Fruit fly (Drosophila melanogaster): ENCODE results near the gene Pop1.

Pop1 gene

dm6 chrX:5638588-5638987 is 16.1 kb downstream of the Pop1 start (continued):
- TF ChIP-seq ash1 (GFP tag; optimal IDR thresholded peaks at IDR 0.05) = no peak
- no peak for TF ChIP-seq lbe (GFP tag; optimal IDR thresholded peaks at IDR 0.05)
- no peak for TF ChIP-seq HLHmδ (GFP tag; optimal IDR thresholded peaks at IDR 0.05)
- TF ChIP-seq CkIIα-i1 (GFP tag; IDR thresholded peaks at IDR 0.05) = no peak
- peak; percentile 38 for TF ChIP-seq Bteb2 (GFP tag; optimal IDR thresholded peaks at IDR 0.05)
- peak; percentile 58 for TF ChIP-seq CG15269 (tag; optimal IDR thresholded peaks at IDR 0.05)
- TF ChIP-seq CG7987 (GFP tag; optimal IDR thresholded peaks at IDR 0.05) = no peak
- peak; percentile 25 for TF ChIP-seq HHEX (GFP tag; optimal IDR thresholded peaks at IDR 0.05)
- TF ChIP-seq toy (GFP tag; IDR thresholded peaks at IDR 0.05) = no peak
- no peak for TF ChIP-seq Sry-δ (GFP tag; optimal IDR thresholded peaks at IDR 0.05)
- TF ChIP-seq Hey (tag; optimal IDR thresholded peaks at IDR 0.05) = no peak
- TF ChIP-seq CG15011 (GFP tag; optimal IDR thresholded peaks at IDR 0.05) = no peak
- no peak for TF ChIP-seq kah (GFP tag; optimal IDR thresholded peaks at IDR 0.05)
- no peak for TF ChIP-seq cas (GFP tag; IDR thresholded peaks at IDR 0.05)
- no peak for TF ChIP-seq Doc2 (GFP tag; IDR thresholded peaks at IDR 0.05)
- peak; percentile 15 for TF ChIP-seq Bdp1 (GFP tag; optimal IDR thresholded peaks at IDR 0.05)
- peak; percentile 16 for TF ChIP-seq pum (GFP tag; optimal IDR thresholded peaks at IDR 0.05)
- TF ChIP-seq CG7928 (GFP tag; optimal IDR thresholded peaks at IDR 0.05) = no peak
- no peak for TF ChIP-seq CG4854 (GFP tag; optimal IDR thresholded peaks at IDR 0.05)
- peak in 1 of 3 experiments; percentile 18 for TF ChIP-seq lola (GFP tag; optimal IDR thresholded peaks at IDR 0.05)
- peak; percentile 67 for TF ChIP-seq Awh (GFP tag; IDR thresholded peaks at IDR 0.05)
- TF ChIP-seq MBD-R2 (GFP tag; IDR thresholded peaks at IDR 0.05) = peak; percentile 34; the same call in 1 of the 2 replicates
- peak; percentile 54 for TF ChIP-seq tap (tag; optimal IDR thresholded peaks at IDR 0.05)
- no peak for TF ChIP-seq CG5245 (GFP tag; optimal IDR thresholded peaks at IDR 0.05)
- TF ChIP-seq CG12744 (GFP tag; optimal IDR thresholded peaks at IDR 0.05) = no peak
- peak; percentile 50 for TF ChIP-seq mam (GFP tag; optimal IDR thresholded peaks at IDR 0.05)
- TF ChIP-seq CG11085 (GFP tag; IDR thresholded peaks at IDR 0.05) = peak; percentile 52
- peak; percentile 94 for TF ChIP-seq Med (GFP tag)
- peak; percentile 64 for TF ChIP-seq E2f1 (GFP tag; IDR thresholded peaks at IDR 0.05)
- TF ChIP-seq CG9609 (GFP tag; optimal IDR thresholded peaks at IDR 0.05) = peak; percentile 52
- TF ChIP-seq pnt (GFP tag; optimal IDR thresholded peaks at IDR 0.05) = peak; percentile 41
- TF ChIP-seq twi (tag; optimal IDR thresholded peaks at IDR 0.05) = no peak
- no peak; the same call in 2 of the 3 replicates for TF ChIP-seq CG11093 (GFP tag; IDR thresholded peaks at IDR 0.05)
- peak; percentile 22; the same call in 1 of the 3 replicates for TF ChIP-seq H15 (GFP tag; IDR thresholded peaks at IDR 0.05)
- TF ChIP-seq Atf3 (GFP tag; optimal IDR thresholded peaks at IDR 0.05) = no peak
- no peak for TF ChIP-seq Lhr (GFP tag; optimal IDR thresholded peaks at IDR 0.05)
- no peak for TF ChIP-seq CG9797 (GFP tag; optimal IDR thresholded peaks at IDR 0.05)
- TF ChIP-seq YL-1 (GFP tag; optimal IDR thresholded peaks at IDR 0.05) = no peak
- TF ChIP-seq CTCF (GFP tag; optimal IDR thresholded peaks at IDR 0.05) = no peak
- peak; percentile 51 for TF ChIP-seq dmrt99B (tag; optimal IDR thresholded peaks at IDR 0.05)
- no peak for TF ChIP-seq Ravus (GFP tag; IDR thresholded peaks at IDR 0.05)
- TF ChIP-seq CG31365 (tag; optimal IDR thresholded peaks at IDR 0.05) = peak; percentile 8
- TF ChIP-seq Meics (GFP tag; optimal IDR thresholded peaks at IDR 0.05) = peak; percentile 64
- peak; percentile 36; the same call in 1 of the 2 replicates for TF ChIP-seq Poxn (GFP tag; IDR thresholded peaks at IDR 0.05)
- TF ChIP-seq knrl (GFP tag; IDR thresholded peaks at IDR 0.05; ENCODE audit: partially characterized antibody) = no peak
- TF ChIP-seq maf-S (GFP tag; optimal IDR thresholded peaks at IDR 0.05) = peak; percentile 47
- no peak for TF ChIP-seq prd (optimal IDR thresholded peaks at IDR 0.05)
- TF ChIP-seq prd (GFP tag; IDR thresholded peaks at IDR 0.05) = peak; percentile 67
- no peak for TF ChIP-seq Stat92E (GFP tag; optimal IDR thresholded peaks at IDR 0.05)
- TF ChIP-seq CG12071 (GFP tag; optimal IDR thresholded peaks at IDR 0.05) = peak; percentile 53
- TF ChIP-seq zfh1 (GFP tag; IDR thresholded peaks at IDR 0.05) = peak; percentile 65
- TF ChIP-seq onecut (GFP tag; IDR thresholded peaks at IDR 0.05) = peak; percentile 64
- TF ChIP-seq ranshi (GFP tag; IDR thresholded peaks at IDR 0.05) = peak; percentile 56
